Fruit fly (Drosophila melanogaster): ENCODE results near the gene PGAP5.

PGAP5 gene

DNA sequence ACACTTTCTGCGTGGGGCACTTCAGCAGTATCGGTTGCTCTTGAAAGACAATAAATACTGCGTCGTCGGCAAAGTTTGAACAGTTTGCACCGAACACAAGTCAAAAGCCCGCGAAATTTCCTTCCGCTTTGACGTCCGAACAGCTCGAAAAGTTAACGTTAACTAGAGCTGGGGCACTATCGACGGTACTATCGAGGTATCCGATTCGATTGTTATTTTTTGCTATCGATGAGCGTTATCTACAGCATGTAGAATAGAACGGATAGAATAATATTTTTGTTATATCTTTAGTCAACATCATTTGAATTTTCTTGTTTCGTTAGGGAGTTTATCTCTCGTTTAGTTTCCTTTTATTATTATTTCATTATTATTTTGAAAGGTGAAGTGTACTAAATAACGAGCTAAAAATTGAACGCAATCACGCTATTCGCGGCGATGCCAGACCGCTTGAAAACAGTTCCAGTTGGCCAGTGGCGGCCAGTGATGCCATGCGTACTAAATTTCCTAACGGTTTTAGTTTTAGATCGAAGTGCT, 41.1 kb downstream of the PGAP5 start, which contains the start of gene Pvr (continued):
- TF ChIP-seq ewg (GFP tag; optimal IDR thresholded peaks at IDR 0.05) (no peak), MESR4 (GFP tag; optimal IDR thresholded peaks at IDR 0.05) (no peak), Atf3 (GFP tag; optimal IDR thresholded peaks at IDR 0.05) (no peak), ac (GFP tag; optimal IDR thresholded peaks at IDR 0.05) (no peak), CG4424 (GFP tag; optimal IDR thresholded peaks at IDR 0.05) (no peak), CG12769 (tag; optimal IDR thresholded peaks at IDR 0.05) (no peak), D19B (GFP tag; optimal IDR thresholded peaks at IDR 0.05) (no peak), CG7556 (GFP tag; optimal IDR thresholded peaks at IDR 0.05) (no peak), z (GFP tag; IDR thresholded peaks at IDR 0.05) (no peak), CG6683 (GFP tag; optimal IDR thresholded peaks at IDR 0.05) (no peak), CG16815 (GFP tag; optimal IDR thresholded peaks at IDR 0.05) (no peak), eyg (GFP tag; optimal IDR thresholded peaks at IDR 0.05) (no peak), zen (tag; optimal IDR thresholded peaks at IDR 0.05) (no peak), ken (GFP tag; IDR thresholded peaks at IDR 0.05) (0 out of 3 replicates have a peak, but pooled peaks have one; percentile 8), esg (GFP tag; conservative IDR thresholded peaks at IDR 0.05) (no peak), MBD-R2 (GFP tag; IDR thresholded peaks at IDR 0.05) (peak; percentile 34; the same call in 1 of the 2 replicates), hkb (optimal IDR thresholded peaks at IDR 0.05) (peak; percentile 77), hkb (GFP tag; IDR thresholded peaks at IDR 0.05) (no peak), CG8765 (GFP tag; IDR thresholded peaks at IDR 0.05) (no peak), mld (GFP tag; IDR thresholded peaks at IDR 0.05; ENCODE audit: partially characterized antibody) (peak; percentile 82), Antp (GFP tag; optimal IDR thresholded peaks at IDR 0.05) (no peak), Xrp1 (GFP tag; IDR thresholded peaks at IDR 0.05) (no peak), Deaf1 (tag; optimal IDR thresholded peaks at IDR 0.05) (no peak), CG2199 (GFP tag; IDR thresholded peaks at IDR 0.05) (no peak), Doc2 (GFP tag; IDR thresholded peaks at IDR 0.05) (no peak), CG33213 (GFP tag; optimal IDR thresholded peaks at IDR 0.05) (peak; percentile 40), CG8388 (GFP tag; optimal IDR thresholded peaks at IDR 0.05) (no peak), kni (GFP tag; optimal IDR thresholded peaks at IDR 0.05) (no peak), tll (GFP tag; optimal IDR thresholded peaks at IDR 0.05) (peak in 1 of 2 experiments; percentile 14), corto (GFP tag; optimal IDR thresholded peaks at IDR 0.05) (no peak), lov (optimal IDR thresholded peaks at IDR 0.05) (no peak), lov (GFP tag; IDR thresholded peaks at IDR 0.05) (no peak), dan (GFP tag; IDR thresholded peaks at IDR 0.05) (no peak), Blimp-1 (GFP tag; optimal IDR thresholded peaks at IDR 0.05) (no peak), CG34376 (GFP tag; optimal IDR thresholded peaks at IDR 0.05) (peak; percentile 2), NfI (GFP tag; optimal IDR thresholded peaks at IDR 0.05) (no peak), gcm2 (GFP tag; optimal IDR thresholded peaks at IDR 0.05) (no peak), CG3163 (GFP tag; optimal IDR thresholded peaks at IDR 0.05) (no peak), HLHmδ (GFP tag; optimal IDR thresholded peaks at IDR 0.05) (peak; percentile 19), CG12659 (GFP tag; optimal IDR thresholded peaks at IDR 0.05) (peak; percentile 55), gfzf (GFP tag; optimal IDR thresholded peaks at IDR 0.05) (peak; percentile 12), Mrtf (GFP tag; IDR thresholded peaks at IDR 0.05) (no peak), trem (tag; optimal IDR thresholded peaks at IDR 0.05) (peak; percentile 67), lbe (GFP tag; optimal IDR thresholded peaks at IDR 0.05) (peak; percentile 32), otp (GFP tag; IDR thresholded peaks at IDR 0.05) (0 out of 3 replicates have a peak, but pooled peaks have one; percentile 8), kay (GFP tag; optimal IDR thresholded peaks at IDR 0.05) (no peak), Dll (GFP tag; IDR thresholded peaks at IDR 0.05; ENCODE audit: partially characterized antibody) (peak; percentile 97), CG10209 (GFP tag; optimal IDR thresholded peaks at IDR 0.05) (no peak), mirr (GFP tag; optimal IDR thresholded peaks at IDR 0.05) (no peak), CG7372 (GFP tag; IDR thresholded peaks at IDR 0.05) (no peak), tna (GFP tag; IDR thresholded peaks at IDR 0.05; ENCODE audit: partially characterized antibody) (peak; percentile 89)
